Fruit fly (Drosophila melanogaster) S2 (cell line): ENCODE measurements around the gene kibra.

Source experiments
- CG8478 ChIP-seq: fragments of >200 bp; optimal IDR thresholded peaks from 2 replicates; lab custom pipeline; 2018
- CTCF ChIP-seq, 2 experiments: fragments of >200 bp; optimal IDR thresholded peaks; 2 replicates each; lab custom pipeline; 2018

Gene kibra

dm6 chr3R:14706860-14707259 is 17.2 kb downstream of the kibra start:
- TF ChIP-seq CG8478 (lab: Kevin White, UChicago) (no peak), CTCF (optimal IDR thresholded peaks at IDR 0.05; lab: Kevin White, UChicago) (no peak)

- TF ChIP-seq CG8478 (lab: Kevin White, UChicago) (no peak), CTCF (optimal IDR thresholded peaks at IDR 0.05; lab: Kevin White, UChicago) (no peak)
Measured at dm6 chr3R:14706354-14706753, 17.7 kb downstream of the kibra start.

DNA sequence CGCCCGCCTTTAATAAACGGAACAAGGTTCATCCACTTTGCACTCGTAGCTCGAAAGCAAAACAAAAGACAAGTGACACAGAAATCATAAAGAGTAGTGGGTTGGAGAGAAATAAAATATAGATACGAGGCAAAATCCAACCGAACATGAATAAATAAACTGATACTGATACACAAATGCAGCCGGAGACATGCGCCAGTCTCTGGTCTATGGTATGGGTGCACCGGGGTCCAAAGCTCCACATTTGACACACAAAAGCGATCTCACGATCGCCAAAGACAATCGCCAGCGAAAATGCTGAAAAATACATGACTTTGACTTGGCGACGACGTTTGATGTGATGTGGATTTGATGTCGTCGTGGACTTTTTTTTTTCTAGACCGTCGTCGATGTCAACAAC is 18.8 kb downstream of the kibra start:
- TF ChIP-seq CTCF (optimal IDR thresholded peaks at IDR 0.05; lab: Kevin White, UChicago): no peak
- no peak for TF ChIP-seq CG8478 (lab: Kevin White, UChicago)

DNA sequence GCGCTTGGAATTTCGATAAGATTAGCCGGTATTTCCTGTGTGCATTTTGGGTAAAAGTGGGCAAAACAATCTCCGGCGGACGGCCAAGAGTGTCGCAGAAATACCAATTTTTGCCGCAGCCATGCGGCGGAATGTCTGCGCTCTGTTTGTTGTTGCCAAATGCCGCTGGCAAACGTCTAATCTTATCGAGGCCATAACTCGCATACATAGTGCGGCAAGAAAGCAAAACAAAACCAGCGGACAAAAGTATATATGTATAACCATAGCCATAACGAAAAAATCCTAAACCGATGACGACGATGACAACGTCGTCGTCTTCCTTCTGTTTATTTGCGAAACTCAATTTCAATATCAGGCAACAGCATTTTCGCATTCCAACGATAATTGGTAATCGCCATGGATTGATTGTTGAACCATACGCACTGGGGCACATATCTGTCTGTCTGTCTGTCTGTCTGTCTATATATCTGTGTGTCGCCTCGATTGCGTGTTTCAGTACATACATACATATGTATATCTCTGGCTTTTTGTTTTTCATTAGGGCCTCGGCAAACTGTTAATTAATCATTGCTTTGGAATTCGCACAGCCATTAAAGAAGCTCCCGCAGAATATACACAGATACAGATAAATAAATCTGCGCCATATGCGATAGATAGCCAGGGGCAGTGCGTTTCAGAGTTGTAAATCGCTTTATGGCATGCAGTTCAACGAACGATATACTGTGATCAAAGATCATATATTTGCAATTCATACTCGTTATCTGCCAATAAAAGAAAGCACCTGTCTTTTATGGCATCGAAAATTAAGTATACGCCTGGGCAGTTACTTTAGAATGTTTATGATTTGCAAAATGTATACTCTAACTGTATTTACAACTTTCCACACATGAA is 20.5 kb downstream of the kibra start:
- TF ChIP-seq CG8478 (lab: Kevin White, UChicago) (no peak), CTCF (optimal IDR thresholded peaks at IDR 0.05; lab: Kevin White, UChicago) (no peak)

DNA sequence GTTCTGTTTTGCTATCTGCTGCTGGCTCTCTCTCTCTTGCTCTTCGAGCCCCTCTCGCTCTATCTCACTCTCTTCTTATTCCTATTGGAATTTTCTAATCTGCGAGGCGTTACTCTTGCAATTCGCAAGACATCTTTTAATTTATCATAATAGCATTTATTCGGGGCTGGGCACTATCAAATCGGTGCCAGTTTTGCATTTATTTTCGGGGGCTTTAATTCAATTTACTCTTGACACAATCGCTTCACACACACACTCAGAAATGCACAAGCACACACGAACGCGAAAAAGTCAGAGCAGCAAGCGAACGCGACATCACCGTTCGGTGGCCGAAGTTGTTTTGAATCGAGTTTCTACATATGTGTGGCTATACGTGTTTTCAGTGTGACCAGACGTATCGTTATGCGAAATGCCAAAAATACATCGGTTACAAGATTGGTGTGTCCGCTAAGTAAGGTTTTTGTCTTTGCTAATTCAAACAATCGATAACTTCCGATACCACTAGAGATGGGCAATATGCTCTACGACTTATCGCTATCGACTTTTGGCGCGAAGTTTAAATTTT is 27.0 kb downstream of the kibra start, which contains the start of gene Meltrin:
Meltrin (minus strand) TSS at position 344 of the 565 bp plus-strand sequence.
- TF ChIP-seq CTCF (optimal IDR thresholded peaks at IDR 0.05; lab: Kevin White, UChicago): peak; percentile 53 to 58
- no peak for TF ChIP-seq CG8478 (lab: Kevin White, UChicago)

DNA sequence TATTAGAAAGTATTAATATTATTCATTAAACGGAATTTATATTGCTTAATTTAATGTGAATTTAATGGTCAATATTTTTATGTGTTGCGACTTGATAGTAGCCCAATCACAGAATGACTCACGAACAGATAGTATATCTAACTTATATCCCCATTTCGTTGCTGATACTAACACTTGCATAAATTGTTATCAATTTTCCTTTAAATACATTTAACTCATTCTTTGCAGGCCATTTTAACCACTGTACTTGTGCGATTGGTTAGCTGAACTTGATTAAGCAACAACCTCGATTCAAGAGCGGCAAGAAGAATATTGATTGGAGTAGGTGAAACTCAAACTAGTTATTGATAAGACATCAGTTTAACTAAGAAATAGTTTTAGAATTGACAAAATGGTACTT is 28.4 kb downstream of the kibra start:
- TF ChIP-seq CTCF (optimal IDR thresholded peaks at IDR 0.05; lab: Kevin White, UChicago): no peak
- TF ChIP-seq CG8478 (lab: Kevin White, UChicago): no peak

- TF ChIP-seq CTCF (optimal IDR thresholded peaks at IDR 0.05; lab: Kevin White, UChicago) (no peak), CG8478 (lab: Kevin White, UChicago) (no peak)
Measured at dm6 chr3R:14695054-14695453, 29.0 kb downstream of the kibra start.

DNA sequence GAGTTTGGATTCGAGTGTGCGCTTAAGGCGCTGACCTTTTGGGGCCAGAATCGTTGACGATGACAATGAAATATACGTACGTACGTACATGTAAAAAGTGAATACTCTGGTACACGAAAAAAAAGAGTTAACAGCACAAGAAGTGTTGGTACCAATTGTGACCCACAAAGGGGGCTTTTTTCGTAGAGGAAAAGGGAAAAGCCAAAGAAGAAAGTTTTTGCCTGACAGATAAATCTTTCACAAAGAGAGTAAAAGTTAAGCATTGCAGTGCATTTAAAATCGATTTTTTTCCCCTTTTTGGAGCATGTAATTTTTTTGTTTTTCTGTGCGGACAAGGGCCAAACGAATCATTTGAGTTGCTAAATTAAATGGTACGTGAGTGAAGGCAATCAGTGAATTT is 29.5 kb downstream of the kibra start:
- no peak for TF ChIP-seq CG8478 (lab: Kevin White, UChicago)
- no peak for TF ChIP-seq CTCF (optimal IDR thresholded peaks at IDR 0.05; lab: Kevin White, UChicago)

- TF ChIP-seq CG8478 (lab: Kevin White, UChicago): no peak
- TF ChIP-seq CTCF (optimal IDR thresholded peaks at IDR 0.05; lab: Kevin White, UChicago): no peak
Measured at dm6 chr3R:14692971-14693253, 31.1 kb downstream of the kibra start.

- TF ChIP-seq CTCF (optimal IDR thresholded peaks at IDR 0.05; lab: Kevin White, UChicago): no peak
- no peak for TF ChIP-seq CG8478 (lab: Kevin White, UChicago)
Measured at dm6 chr3R:14692230-14692970, 31.7 kb downstream of the kibra start.

dm6 chr3R:14691019-14691777 is 32.9 kb downstream of the kibra start:
- no peak for TF ChIP-seq CTCF (optimal IDR thresholded peaks at IDR 0.05; lab: Kevin White, UChicago)
- TF ChIP-seq CG8478 (lab: Kevin White, UChicago): no peak

DNA sequence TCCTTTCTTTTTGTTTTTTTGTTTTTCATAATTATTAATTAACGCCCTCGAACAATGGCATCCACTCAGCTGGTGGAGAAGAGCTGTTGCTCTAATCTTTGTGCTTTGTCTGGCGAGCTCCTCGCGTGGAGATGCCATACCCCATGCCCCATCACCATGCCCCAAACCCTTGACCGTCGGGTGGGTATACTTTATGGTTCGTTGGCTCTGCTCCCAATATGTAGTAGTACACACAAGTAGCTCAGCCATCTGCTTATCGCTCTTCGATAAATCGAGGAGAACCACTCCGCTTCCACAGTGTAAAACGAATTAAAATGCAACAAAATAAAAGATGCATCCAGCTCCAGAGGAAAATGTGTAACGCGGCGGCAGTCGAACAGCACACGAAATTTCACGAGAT is 34.0 kb downstream of the kibra start:
- TF ChIP-seq CTCF (optimal IDR thresholded peaks at IDR 0.05; lab: Kevin White, UChicago) (no peak), CG8478 (lab: Kevin White, UChicago) (no peak)

- TF ChIP-seq CG8478 (lab: Kevin White, UChicago) (no peak), CTCF (optimal IDR thresholded peaks at IDR 0.05; lab: Kevin White, UChicago) (no peak)
Measured at dm6 chr3R:14687296-14687695, 36.8 kb downstream of the kibra start.

- TF ChIP-seq CG8478 (lab: Kevin White, UChicago) (no peak), CTCF (optimal IDR thresholded peaks at IDR 0.05; lab: Kevin White, UChicago) (no peak)
Measured at dm6 chr3R:14683928-14684327, 40.1 kb downstream of the kibra start.
